Fruit fly (Drosophila melanogaster) whole organism, embryonic: Measurements from ENCODE around the gene mRpS10.

Experiments used
- B-H1 ChIP-seq: fragments of 200-800 bp; sonication (Bioruptor generic); IDR thresholded peaks from 3 replicates; pipeline ENCODE4 v1.3.6; 2022; ENCODE audit warnings: missing biosample characterization, missing genetic modification characterization
- CG1024 ChIP-seq: fragments of 200-800 bp; sonication (Bioruptor generic); IDR thresholded peaks from 2 replicates; pipeline ENCODE4 v1.3.6; 2022; ENCODE audit warnings: missing biosample characterization, missing genetic modification characterization
- CG11560 ChIP-seq: fragments of 200-800 bp; sonication (Bioruptor generic); IDR thresholded peaks from 3 replicates; pipeline ENCODE4 v1.3.6; 2022; ENCODE audit warnings: missing biosample characterization, missing genetic modification characterization
- CG12769 ChIP-seq: fragments of 200-800 bp; sonication (Bioruptor generic); optimal IDR thresholded peaks from 2 replicates; lab custom pipeline; 2019; ENCODE audit warnings: missing biosample characterization, mild to moderate bottlenecking, missing genetic modification characterization, moderate library complexity
- CG13424 ChIP-seq: fragments of 200-800 bp; sonication (Bioruptor generic); optimal IDR thresholded peaks from 2 replicates; lab custom pipeline; 2019; ENCODE audit warnings: missing biosample characterization, mild to moderate bottlenecking, missing genetic modification characterization, moderate library complexity
- CG13894 ChIP-seq: fragments of 200-800 bp; sonication (Bioruptor generic); optimal IDR thresholded peaks from 3 replicates; lab custom pipeline; 2018; ENCODE audit warnings: missing biosample characterization, mild to moderate bottlenecking, missing genetic modification characterization, moderate library complexity
- CG14441 ChIP-seq: fragments of 200-800 bp; sonication (Bioruptor generic); IDR thresholded peaks from 2 replicates; pipeline ENCODE4 v1.3.6; 2022; ENCODE audit warnings: missing biosample characterization, missing genetic modification characterization
- CG15514 ChIP-seq: fragments of 200-800 bp; sonication (Bioruptor generic); optimal IDR thresholded peaks from 3 replicates; lab custom pipeline; 2017; ENCODE audit warnings: missing biosample characterization, missing genetic modification characterization, mild to moderate bottlenecking, moderate library complexity, missing genetic modification reagents
- CG17568 ChIP-seq: fragments of 200-800 bp; sonication (Bioruptor generic); optimal IDR thresholded peaks from 2 replicates; lab custom pipeline; 2018; ENCODE audit warnings: missing biosample characterization, mild to moderate bottlenecking, missing genetic modification characterization, moderate library complexity
- CG2202 ChIP-seq: fragments of 200-800 bp; sonication (Bioruptor generic); optimal IDR thresholded peaks from 2 replicates; lab custom pipeline; 2018; ENCODE audit warnings: missing biosample characterization, mild to moderate bottlenecking, missing genetic modification characterization
- CG2712 ChIP-seq: fragments of 200-800 bp; optimal IDR thresholded peaks from 3 replicates; lab custom pipeline; 2019; ENCODE audit warnings: missing biosample characterization, mild to moderate bottlenecking, missing genetic modification characterization, moderate library complexity
- CG30403 ChIP-seq: fragments of 200-800 bp; sonication (Bioruptor generic); optimal IDR thresholded peaks from 3 replicates; lab custom pipeline; 2016; ENCODE audit warnings: missing biosample characterization, missing genetic modification characterization
- CG30431 ChIP-seq: fragments of 200-800 bp; sonication (Bioruptor generic); optimal IDR thresholded peaks from 2 replicates; lab custom pipeline; 2017; ENCODE audit warnings: missing biosample characterization, missing genetic modification characterization
- CG3281 ChIP-seq: fragments of 200-800 bp; sonication (Bioruptor generic); optimal IDR thresholded peaks from 3 replicates; lab custom pipeline; 2017; ENCODE audit warnings: missing biosample characterization, mild to moderate bottlenecking, missing genetic modification characterization
- CG5180 ChIP-seq: fragments of 200-800 bp; sonication (Bioruptor generic); optimal IDR thresholded peaks from 3 replicates; lab custom pipeline; 2017; ENCODE audit warnings: missing biosample characterization, missing genetic modification characterization, mild to moderate bottlenecking, moderate library complexity, missing genetic modification reagents
- CG7357 ChIP-seq: fragments of 200-800 bp; sonication (Bioruptor generic); IDR thresholded peaks from 3 replicates; pipeline ENCODE4 v1.3.6; 2022; ENCODE audit warnings: missing biosample characterization, missing genetic modification characterization
- CTCF ChIP-seq: fragments of 200-800 bp; sonication (Bioruptor generic); optimal IDR thresholded peaks from 2 replicates; lab custom pipeline; 2017; ENCODE audit warnings: missing biosample characterization, mild to moderate bottlenecking, missing genetic modification characterization, moderate library complexity
- Camta ChIP-seq: fragments of 200-800 bp; sonication (Bioruptor generic); optimal IDR thresholded peaks from 2 replicates; lab custom pipeline; 2016; ENCODE audit warnings: missing biosample characterization, missing genetic modification characterization
- Dbx ChIP-seq: fragments of 200-800 bp; sonication (Bioruptor generic); IDR thresholded peaks from 3 replicates; pipeline ENCODE4 v1.3.6; 2022; ENCODE audit warnings: missing biosample characterization, missing genetic modification characterization
- Doc2 ChIP-seq: fragments of 200-800 bp; sonication (Bioruptor generic); IDR thresholded peaks from 2 replicates; pipeline ENCODE4 v1.3.6; 2022; ENCODE audit warnings: missing biosample characterization, missing genetic modification characterization
- Eip74EF ChIP-seq, 2 experiments: fragments of 200-800 bp in 1 of 2; fragments of >200 bp in 1 of 2; sonication (Bioruptor generic) in 1 of 2; optimal IDR thresholded peaks; 2 replicates each; lab custom pipeline; 2017 to 2019; ENCODE audit warnings: missing biosample characterization in 2 of 2, missing genetic modification characterization in 2 of 2, mild to moderate bottlenecking in 1 of 2, moderate library complexity in 1 of 2
- HLH3B ChIP-seq: fragments of 200-800 bp; sonication (Bioruptor generic); IDR thresholded peaks from 2 replicates; pipeline ENCODE4 v1.3.6; 2022; ENCODE audit warnings: missing biosample characterization, missing genetic modification characterization
- Hey ChIP-seq: fragments of 200-800 bp; sonication (Bioruptor generic); optimal IDR thresholded peaks from 3 replicates; lab custom pipeline; 2018; ENCODE audit warnings: missing biosample characterization, mild to moderate bottlenecking, missing genetic modification characterization
- Hr51 ChIP-seq, 2 experiments: fragments of 200-800 bp; sonication (Bioruptor generic); optimal IDR thresholded peaks; 2 replicates in 1 of 2; 3 replicates in 1 of 2; lab custom pipeline; 2016 to 2018; ENCODE audit warnings: missing biosample characterization in 2 of 2, missing genetic modification characterization in 2 of 2, mild to moderate bottlenecking in 1 of 2, moderate library complexity in 1 of 2
- Med ChIP-seq: fragments of 200-800 bp; sonication (Bioruptor generic); peaks from one replicate; lab custom pipeline; 2016; ENCODE audit warnings: missing biosample characterization, missing genetic modification characterization, mild to moderate bottlenecking, inconsistent platforms, moderate library complexity
- NfI ChIP-seq: fragments of 200-800 bp; sonication (Bioruptor generic); optimal IDR thresholded peaks from 3 replicates; lab custom pipeline; 2018; ENCODE audit warnings: missing biosample characterization, mild to moderate bottlenecking, missing genetic modification characterization, moderate library complexity
- Oli ChIP-seq: fragments of 200-800 bp; sonication (Bioruptor generic); optimal IDR thresholded peaks from 2 replicates; lab custom pipeline; 2018; ENCODE audit warnings: missing biosample characterization, mild to moderate bottlenecking, missing genetic modification characterization, moderate library complexity
- Trl ChIP-seq, 3 experiments: fragments of >200 bp in 2 of 3; fragments of 200-800 bp in 1 of 3; sonication (Bioruptor generic) in 1 of 3; optimal IDR thresholded peaks; 2 replicates in 1 of 3; 3 replicates in 2 of 3; lab custom pipeline; 2016 to 2017; ENCODE audit warnings: missing biosample characterization in 1 of 3, missing genetic modification characterization in 1 of 3
- abd-A ChIP-seq: fragments of 200-800 bp; sonication (Bioruptor generic); optimal IDR thresholded peaks from 3 replicates; lab custom pipeline; 2019; ENCODE audit warnings: missing biosample characterization, mild to moderate bottlenecking, missing genetic modification characterization, moderate library complexity
- ac ChIP-seq: fragments of 200-800 bp; sonication (Bioruptor generic); optimal IDR thresholded peaks from 3 replicates; lab custom pipeline; 2017; ENCODE audit warnings: missing biosample characterization, mild to moderate bottlenecking, missing genetic modification characterization
- ara ChIP-seq: fragments of 200-800 bp; sonication (Bioruptor generic); IDR thresholded peaks from 2 replicates; pipeline ENCODE4 v1.3.6; 2022; ENCODE audit warnings: missing biosample characterization, missing genetic modification characterization
- chinmo ChIP-seq: fragments of 200-800 bp; sonication (Bioruptor generic); IDR thresholded peaks from 4 replicates; pipeline ENCODE4 v1.3.6; 2022; ENCODE audit warnings: missing biosample characterization, missing genetic modification characterization; ENCODE audit not compliant: partially characterized antibody
- dimm ChIP-seq: fragments of 200-800 bp; sonication (Bioruptor generic); IDR thresholded peaks from 2 replicates; pipeline ENCODE4 v1.3.6; 2022; ENCODE audit warnings: missing biosample characterization, missing genetic modification characterization
- dmrt99B ChIP-seq: fragments of 200-800 bp; sonication (Bioruptor generic); optimal IDR thresholded peaks from 2 replicates; lab custom pipeline; 2018; ENCODE audit warnings: missing biosample characterization, mild to moderate bottlenecking, missing genetic modification characterization, moderate library complexity
- emc ChIP-seq: fragments of 200-800 bp; sonication (Bioruptor generic); optimal IDR thresholded peaks from 2 replicates; lab custom pipeline; 2016; ENCODE audit warnings: missing biosample characterization, missing genetic modification characterization
- ewg ChIP-seq: fragments of 200-800 bp; sonication (Bioruptor generic); optimal IDR thresholded peaks from 3 replicates; lab custom pipeline; 2017; ENCODE audit warnings: mild to moderate bottlenecking, missing biosample characterization, missing genetic modification reagents, missing genetic modification characterization
- fd96Cb ChIP-seq: fragments of 200-800 bp; sonication (Bioruptor generic); optimal IDR thresholded peaks from 2 replicates; lab custom pipeline; 2018; ENCODE audit warnings: missing biosample characterization, mild to moderate bottlenecking, missing genetic modification characterization, moderate library complexity
- fu2 ChIP-seq: fragments of 200-800 bp; sonication (Bioruptor generic); optimal IDR thresholded peaks from 2 replicates; lab custom pipeline; 2016; ENCODE audit warnings: missing biosample characterization, missing genetic modification characterization
- gcm2 ChIP-seq: fragments of 200-800 bp; sonication (Bioruptor generic); optimal IDR thresholded peaks from 2 replicates; lab custom pipeline; 2016; ENCODE audit warnings: missing biosample characterization, missing genetic modification characterization
- gem ChIP-seq: fragments of 200-800 bp; sonication (Bioruptor generic); optimal IDR thresholded peaks from 2 replicates; lab custom pipeline; 2019; ENCODE audit warnings: missing biosample characterization, mild to moderate bottlenecking, missing genetic modification characterization, moderate library complexity
- mam ChIP-seq: fragments of 200-800 bp; sonication (Bioruptor generic); optimal IDR thresholded peaks from 3 replicates; lab custom pipeline; 2016; ENCODE audit warnings: missing biosample characterization, missing genetic modification characterization
- nau ChIP-seq: fragments of 200-800 bp; sonication (Bioruptor generic); optimal IDR thresholded peaks from 3 replicates; lab custom pipeline; 2017; ENCODE audit warnings: missing biosample characterization, mild to moderate bottlenecking, missing genetic modification characterization, missing genetic modification reagents
- oc ChIP-seq: fragments of 200-800 bp; sonication (Bioruptor generic); optimal IDR thresholded peaks from 2 replicates; lab custom pipeline; 2018; ENCODE audit warnings: missing biosample characterization, mild to moderate bottlenecking, missing genetic modification characterization, moderate library complexity
- psq ChIP-seq: fragments of 200-800 bp; sonication (Bioruptor generic); optimal IDR thresholded peaks from 2 replicates; lab custom pipeline; 2017; ENCODE audit warnings: missing biosample characterization, missing genetic modification characterization
- sc ChIP-seq, 3 experiments: fragments of >200 bp in 2 of 3; fragments of 200-800 bp in 1 of 3; sonication (Bioruptor generic) in 1 of 3; optimal IDR thresholded peaks; 2 replicates in 2 of 3; 3 replicates in 1 of 3; lab custom pipeline; 2017; ENCODE audit warnings: mild to moderate bottlenecking in 1 of 3, missing biosample characterization in 1 of 3, missing genetic modification characterization in 1 of 3, missing genetic modification reagents in 1 of 3
- ssp ChIP-seq: fragments of 200-800 bp; sonication (Bioruptor generic); IDR thresholded peaks from 2 replicates; pipeline ENCODE4 v1.3.6; 2022; ENCODE audit warnings: missing biosample characterization, missing genetic modification characterization
- tup ChIP-seq: fragments of 200-800 bp; sonication (Bioruptor generic); optimal IDR thresholded peaks from 2 replicates; lab custom pipeline; 2016; ENCODE audit warnings: missing biosample characterization, mild to moderate bottlenecking, missing genetic modification characterization, moderate library complexity
- yki ChIP-seq: fragments of >200 bp; optimal IDR thresholded peaks from 3 replicates; lab custom pipeline; 2018

mRpS10 gene

dm6 chr3R:15208712-15209499, 20.6 kb upstream of the mRpS10 start, which contains the start of the genes Spn88Eb and Mau2 (continued):
- TF ChIP-seq CG15514 (GFP tag; lab: Kevin White, UChicago) = peak; percentile 60
- TF ChIP-seq ssp = peak; percentile 82
- no peak for TF ChIP-seq Doc2 (GFP tag; lab: Robert Waterston, UW)
- peak; percentile 73 for TF ChIP-seq NfI (GFP tag; lab: Kevin White, UChicago)
- peak; percentile 60 for TF ChIP-seq CG1024 (GFP tag; lab: Robert Waterston, UW)
- TF ChIP-seq CG2202 = no peak
- peak; percentile 36 for TF ChIP-seq Camta
- no peak for TF ChIP-seq psq
- no peak for TF ChIP-seq oc (tag; lab: Kevin White, UChicago)
- peak; percentile 70 for TF ChIP-seq CG14441
- no peak for TF ChIP-seq gcm2
- TF ChIP-seq CG5180 (GFP tag; lab: Kevin White, UChicago) = no peak
- peak in 1 of 2 experiments; percentile 79 for TF ChIP-seq Hr51 (GFP tag; optimal IDR thresholded peaks at IDR 0.05; lab: Kevin White, UChicago)
- TF ChIP-seq dmrt99B = no peak
- TF ChIP-seq Dbx (GFP tag; lab: Robert Waterston, UW) = peak; percentile 82
- no peak for TF ChIP-seq abd-A
- peak; percentile 90 for TF ChIP-seq CG2712 (tag; lab: Kevin White, UChicago)
- TF ChIP-seq CG11560 (tag; lab: Robert Waterston, UW) = 0 out of 3 replicates have a peak, but pooled peaks have one; percentile 47
- peak; percentile 60 for TF ChIP-seq CG13424 (tag; lab: Kevin White, UChicago)
- no peak for TF ChIP-seq Hey (tag; lab: Kevin White, UChicago)
- TF ChIP-seq sc (optimal IDR thresholded peaks at IDR 0.05; lab: Kevin White, UChicago) = no peak
- no peak for TF ChIP-seq sc (GFP tag; optimal IDR thresholded peaks at IDR 0.05; lab: Kevin White, UChicago)
- TF ChIP-seq Eip74EF (GFP tag; optimal IDR thresholded peaks at IDR 0.05; lab: Kevin White, UChicago) = no peak
- no peak for TF ChIP-seq CG12769 (tag; lab: Kevin White, UChicago)
- TF ChIP-seq HLH3B = peak; percentile 53; the same call in 1 of the 2 replicates
- peak; percentile 28 for TF ChIP-seq fd96Cb (tag; lab: Kevin White, UChicago)
- TF ChIP-seq CG30403 (GFP tag; lab: Kevin White, UChicago) = peak; percentile 81
- no peak for TF ChIP-seq emc (GFP tag; lab: Kevin White, UChicago)
- TF ChIP-seq CG7357 (GFP tag; lab: Robert Waterston, UW) = no peak
- peak; percentile 57; the same call in 2 of the 3 replicates for TF ChIP-seq B-H1
- peak; percentile 37 for TF ChIP-seq Oli
- TF ChIP-seq ewg (GFP tag; lab: Kevin White, UChicago) = peak; percentile 41
- TF ChIP-seq chinmo (GFP tag; lab: Robert Waterston, UW) = 0 out of 4 replicates have a peak, but pooled peaks have one; percentile 52
- TF ChIP-seq mam = peak; percentile 80
- TF ChIP-seq tup (GFP tag; lab: Kevin White, UChicago) = peak; percentile 24
- TF ChIP-seq fu2 (GFP tag; lab: Kevin White, UChicago) = peak; percentile 52
- TF ChIP-seq CG3281 (GFP tag; lab: Kevin White, UChicago) = peak; percentile 56
- TF ChIP-seq Med (GFP tag; lab: Kevin White, UChicago) = peak; percentile 94
- no peak for TF ChIP-seq dimm
- no peak for TF ChIP-seq CTCF (GFP tag; lab: Kevin White, UChicago)
- TF ChIP-seq CG17568 (GFP tag; lab: Kevin White, UChicago) = no peak
- no peak for TF ChIP-seq ac (GFP tag; lab: Kevin White, UChicago)
- TF ChIP-seq gem (tag; lab: Kevin White, UChicago) = no peak
- TF ChIP-seq nau (GFP tag; lab: Kevin White, UChicago) = no peak
- TF ChIP-seq CG30431 (GFP tag; lab: Kevin White, UChicago) = peak; percentile 48
- no peak for TF ChIP-seq CG13894 (tag; lab: Kevin White, UChicago)
- TF ChIP-seq ara (GFP tag; lab: Robert Waterston, UW) = peak; percentile 43; the same call in 1 of the 2 replicates
- TF ChIP-seq yki (lab: Kevin White, UChicago) = no peak
- no peak for TF ChIP-seq Trl (optimal IDR thresholded peaks at IDR 0.05; lab: Kevin White, UChicago)
- TF ChIP-seq Trl (GFP tag; optimal IDR thresholded peaks at IDR 0.05; lab: Kevin White, UChicago) = peak; percentile 70
